Worm (Caenorhabditis elegans): Measurements from ENCODE around the gene srr-6.

srr-6 gene

ce11 chrV:5049333-5049942 is 36.8 kb downstream of the srr-6 start, which contains the start of the genes pqn-51 and K11D12.14 (continued):
- TF ChIP-seq aly-2 (tag; optimal IDR thresholded peaks at IDR 0.05) (peak; percentile 22), mdt-29 (GFP tag; IDR thresholded peaks at IDR 0.05) (0 out of 2 replicates have a peak, but pooled peaks have one; percentile 59), ceh-62 (tag; optimal IDR thresholded peaks at IDR 0.05) (no peak), unc-39 (tag; optimal IDR thresholded peaks at IDR 0.05) (no peak), F10B5.3 (tag; optimal IDR thresholded peaks at IDR 0.05) (peak; percentile 79), madf-5 (GFP tag; IDR thresholded peaks at IDR 0.05) (0 out of 4 replicates have a peak, but pooled peaks of 1 of the 2 experiments have one; percentile 5), ama-1 (optimal IDR thresholded peaks at IDR 0.05) (peak; percentile 98), mxl-3 (GFP tag; optimal IDR thresholded peaks at IDR 0.05) (peak; percentile 56), nhr-102 (tag; optimal IDR thresholded peaks at IDR 0.05) (peak; percentile 93), ztf-7 (tag; optimal IDR thresholded peaks at IDR 0.05) (peak; percentile 55), Y75B8A.6 (GFP tag; IDR thresholded peaks at IDR 0.05) (0 out of 2 replicates have a peak, but pooled peaks have one; percentile 11), lin-1 (GFP tag; IDR thresholded peaks at IDR 0.05) (peak; percentile 61; the same call in 1 of the 2 replicates), spr-1 (tag; optimal IDR thresholded peaks at IDR 0.05) (peak; percentile 81), unc-130 (GFP tag; optimal IDR thresholded peaks at IDR 0.05) (peak; percentile 7), dve-1 (tag; optimal IDR thresholded peaks at IDR 0.05; ENCODE audit: insufficient read depth) (peak; percentile 95), hlh-11 (tag; optimal IDR thresholded peaks at IDR 0.05) (peak; percentile 95), hmg-1.1 (GFP tag; IDR thresholded peaks at IDR 0.05) (peak; percentile 91), skn-1 (tag; optimal IDR thresholded peaks at IDR 0.05) (no peak), daf-12 (tag; optimal IDR thresholded peaks at IDR 0.05) (no peak), dmd-9 (GFP tag; IDR thresholded peaks at IDR 0.05) (no peak), fos-1 (tag; optimal IDR thresholded peaks at IDR 0.05) (no peak), lin-29 (GFP tag; IDR thresholded peaks at IDR 0.05) (peak; percentile 87), jun-1 (tag; optimal IDR thresholded peaks at IDR 0.05) (peak; percentile 88), daf-8 (GFP tag; IDR thresholded peaks at IDR 0.05) (no peak), saeg-2 (GFP tag; IDR thresholded peaks at IDR 0.05) (peak; percentile 86), R02D3.7 (tag; optimal IDR thresholded peaks at IDR 0.05) (no peak), F49E8.2 (tag; optimal IDR thresholded peaks at IDR 0.05; ENCODE audit: borderline replicate concordance) (no peak), lin-39 (tag; optimal IDR thresholded peaks at IDR 0.05) (no peak)

- TF ChIP-seq F37D6.2 (tag; optimal IDR thresholded peaks at IDR 0.05) (no peak), dmd-6 (GFP tag; IDR thresholded peaks at IDR 0.05) (no peak), nhr-77 (tag; optimal IDR thresholded peaks at IDR 0.05) (no peak), lsy-2 (tag; optimal IDR thresholded peaks at IDR 0.05) (no peak), vab-7 (GFP tag; IDR thresholded peaks at IDR 0.05) (no peak), F26F4.8 (GFP tag; conservative IDR thresholded peaks at IDR 0.05) (no peak), zip-11 (GFP tag; IDR thresholded peaks at IDR 0.05) (no peak), saeg-2 (GFP tag; IDR thresholded peaks at IDR 0.05) (no peak), dmd-9 (GFP tag; IDR thresholded peaks at IDR 0.05) (no peak), tra-1 (GFP tag; IDR thresholded peaks at IDR 0.05) (0 out of 2 replicates have a peak, but pooled peaks have one; percentile 49), unc-39 (tag; optimal IDR thresholded peaks at IDR 0.05) (no peak), egl-43 (GFP tag; IDR thresholded peaks at IDR 0.05) (peak; percentile 44; the same call in 1 of the 2 replicates), lin-29 (GFP tag; IDR thresholded peaks at IDR 0.05) (no peak), ceh-20 (GFP tag; IDR thresholded peaks at IDR 0.05) (no peak), D1046.2 (GFP tag; IDR thresholded peaks at IDR 0.05) (no peak), fos-1 (tag; optimal IDR thresholded peaks at IDR 0.05) (peak; percentile 19), ZK337.2 (GFP tag; IDR thresholded peaks at IDR 0.05) (0 out of 2 replicates have a peak, but pooled peaks have one; percentile 53), cey-2 (tag; optimal IDR thresholded peaks at IDR 0.05; ENCODE audit: borderline replicate concordance, insufficient read depth) (no peak), hmg-1.1 (GFP tag; IDR thresholded peaks at IDR 0.05) (no peak), fkh-10 (GFP tag; optimal IDR thresholded peaks at IDR 0.05) (no peak), nhr-11 (tag; optimal IDR thresholded peaks at IDR 0.05) (no peak), Y75B8A.6 (GFP tag; IDR thresholded peaks at IDR 0.05) (no peak), nhr-102 (tag; optimal IDR thresholded peaks at IDR 0.05) (no peak), duxl-1 (tag; optimal IDR thresholded peaks at IDR 0.05; ENCODE audit: poor library complexity) (peak; percentile 3), nhr-6 (tag; optimal IDR thresholded peaks at IDR 0.05) (no peak), dpl-1 (GFP tag; optimal IDR thresholded peaks at IDR 0.05) (no peak), lin-38 (GFP tag; IDR thresholded peaks at IDR 0.05) (no peak), ceh-44 (GFP tag; IDR thresholded peaks at IDR 0.05) (no peak), zag-1 (tag; optimal IDR thresholded peaks at IDR 0.05) (no peak)
Measured at ce11 chrV:5050073-5050599, 37.5 kb downstream of the srr-6 start.
